Fruit fly (Drosophila melanogaster): Measurements from ENCODE around the gene chas.

chas gene

DNA sequence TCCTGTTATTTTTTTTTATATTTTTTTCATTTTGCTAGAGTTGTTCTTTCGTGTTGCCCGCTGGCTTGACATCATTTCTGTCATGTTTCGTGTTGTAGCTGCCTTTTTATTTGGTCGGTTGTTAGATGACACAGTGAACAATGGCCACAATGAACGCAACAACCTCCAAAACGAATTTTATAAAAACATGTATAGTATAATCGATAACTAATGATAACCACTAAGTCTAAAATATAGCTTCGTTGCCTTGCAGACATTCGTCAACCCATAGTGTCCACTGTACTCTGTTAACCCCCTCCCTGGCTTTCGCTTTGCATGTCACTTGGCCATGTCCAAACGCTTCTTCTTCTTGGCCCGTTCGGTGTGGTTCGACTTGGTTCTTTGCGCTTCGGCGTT is 15.2 kb upstream of the chas start (continued):
- TF ChIP-seq CG6813 (GFP tag; optimal IDR thresholded peaks at IDR 0.05) (peak; percentile 42), CG15696 (tag; optimal IDR thresholded peaks at IDR 0.05) (no peak), mld (GFP tag; IDR thresholded peaks at IDR 0.05; ENCODE audit: partially characterized antibody) (no peak), btn (GFP tag; optimal IDR thresholded peaks at IDR 0.05) (peak; percentile 70), CG17612 (GFP tag; IDR thresholded peaks at IDR 0.05) (peak; percentile 51), Hand (GFP tag; optimal IDR thresholded peaks at IDR 0.05) (no peak), ATbp (GFP tag; optimal IDR thresholded peaks at IDR 0.05) (peak; percentile 52), da (GFP tag; optimal IDR thresholded peaks at IDR 0.05) (no peak), Trl (optimal IDR thresholded peaks at IDR 0.05) (no peak), Trl (GFP tag; optimal IDR thresholded peaks at IDR 0.05) (peak; percentile 79), CG3726 (GFP tag; IDR thresholded peaks at IDR 0.05) (peak; percentile 83), Kr (GFP tag; optimal IDR thresholded peaks at IDR 0.05) (no peak), CG6689 (GFP tag; IDR thresholded peaks at IDR 0.05) (peak; percentile 68; the same call in 1 of the 2 replicates), CG17359 (tag; optimal IDR thresholded peaks at IDR 0.05) (peak; percentile 77), al (GFP tag; IDR thresholded peaks at IDR 0.05) (peak; percentile 67), phol (tag; optimal IDR thresholded peaks at IDR 0.05) (peak; percentile 50), Bgb (GFP tag; IDR thresholded peaks at IDR 0.05; ENCODE audit: partially characterized antibody) (no peak), kay (GFP tag; optimal IDR thresholded peaks at IDR 0.05) (no peak), Lhr (GFP tag; optimal IDR thresholded peaks at IDR 0.05) (no peak), Hr3 (GFP tag; optimal IDR thresholded peaks at IDR 0.05) (peak; percentile 48), CG12744 (GFP tag; optimal IDR thresholded peaks at IDR 0.05) (peak; percentile 47), CrebB (tag; optimal IDR thresholded peaks at IDR 0.05) (peak; percentile 23), CG2202 (tag; optimal IDR thresholded peaks at IDR 0.05) (no peak), CG16863 (GFP tag; optimal IDR thresholded peaks at IDR 0.05) (peak; percentile 78), seq (GFP tag; IDR thresholded peaks at IDR 0.05) (peak; percentile 70), BEAF-32 (GFP tag; optimal IDR thresholded peaks at IDR 0.05) (no peak), slbo (GFP tag; IDR thresholded peaks at IDR 0.05) (peak; percentile 88), Dad (GFP tag; optimal IDR thresholded peaks at IDR 0.05) (peak; percentile 53), CG7839 (tag; optimal IDR thresholded peaks at IDR 0.05) (peak; percentile 69), CG34422 (GFP tag; IDR thresholded peaks at IDR 0.05) (peak; percentile 84), inv (GFP tag; IDR thresholded peaks at IDR 0.05; ENCODE audit: partially characterized antibody) (no peak), CG2712 (tag; optimal IDR thresholded peaks at IDR 0.05) (peak; percentile 66), CoRest (tag; optimal IDR thresholded peaks at IDR 0.05) (peak; percentile 52), dysf (GFP tag; IDR thresholded peaks at IDR 0.05) (peak; percentile 86), CG31388 (GFP tag; optimal IDR thresholded peaks at IDR 0.05) (peak; percentile 40), Camta (GFP tag; optimal IDR thresholded peaks at IDR 0.05) (peak; percentile 39), chinmo (GFP tag; IDR thresholded peaks at IDR 0.05; ENCODE audit: partially characterized antibody) (no peak), CG4424 (GFP tag; optimal IDR thresholded peaks at IDR 0.05) (peak; percentile 69), CG10979 (tag; optimal IDR thresholded peaks at IDR 0.05) (peak; percentile 58), CG15011 (GFP tag; optimal IDR thresholded peaks at IDR 0.05) (peak; percentile 6), MESR4 (GFP tag; optimal IDR thresholded peaks at IDR 0.05) (no peak), Hr78 (GFP tag; optimal IDR thresholded peaks at IDR 0.05) (no peak), lmd (GFP tag; IDR thresholded peaks at IDR 0.05) (peak; percentile 87), tio (GFP tag; optimal IDR thresholded peaks at IDR 0.05) (no peak), sc (optimal IDR thresholded peaks at IDR 0.05) (no peak), sc (GFP tag; optimal IDR thresholded peaks at IDR 0.05) (peak; percentile 31), CG6175 (GFP tag; IDR thresholded peaks at IDR 0.05) (peak; percentile 32; the same call in 1 of the 3 replicates), gt (GFP tag; IDR thresholded peaks at IDR 0.05) (peak; percentile 49; the same call in 1 of the 2 replicates), zen (tag; optimal IDR thresholded peaks at IDR 0.05) (no peak), Dp (GFP tag; optimal IDR thresholded peaks at IDR 0.05) (no peak), CG12659 (GFP tag; optimal IDR thresholded peaks at IDR 0.05) (peak; percentile 31)

All from whole organism, embryonic.